Fruit fly (Drosophila melanogaster): ENCODE data around the gene CG42597.

- TF ChIP-seq CG8478 (optimal IDR thresholded peaks at IDR 0.05), result no peak
- TF ChIP-seq usp (GFP tag; optimal IDR thresholded peaks at IDR 0.05), result no peak
These were observed 42.1 kb upstream of the CG42597 start, which contains the start of gene CG10834 for dm6 chr2L:22107204-22107603.
